Worm (Caenorhabditis elegans) whole organism, midembryonic: ENCODE results near the gene F14D7.14.

ENCODE experiments used
- T22C8.4 ChIP-seq: fragments of 200-800 bp; sonication (Bioruptor generic); IDR thresholded peaks from 2 replicates; pipeline ENCODE4 v1.3.6; 2022; ENCODE audit warnings: missing genetic modification characterization, missing compliant biosample characterization
- cog-1 ChIP-seq: sonication (generic microtip); optimal IDR thresholded peaks from 2 replicates; lab custom pipeline; 2016; ENCODE audit warnings: missing genetic modification characterization, missing compliant biosample characterization
- flt-1 ChIP-seq: fragments of 200-800 bp; sonication (Bioruptor generic); IDR thresholded peaks from 2 replicates; pipeline ENCODE4 v1.3.6; 2022; ENCODE audit warnings: missing genetic modification characterization, missing compliant biosample characterization
- klf-2 ChIP-seq: fragments of 200-800 bp; sonication (Bioruptor generic); conservative IDR thresholded peaks from 2 replicates; pipeline ENCODE4 v1.3.6; 2022; ENCODE audit warnings: missing genetic modification reagents, missing genetic modification characterization, missing compliant biosample characterization
- med-1 ChIP-seq: sonication (generic microtip); optimal IDR thresholded peaks from 2 replicates; lab custom pipeline; 2017; ENCODE audit warnings: missing genetic modification characterization, mild to moderate bottlenecking, missing compliant biosample characterization, antibody characterized with exemption, missing genetic modification reagents; ENCODE audit not compliant: insufficient read depth
- ref-1 ChIP-seq: fragments of 200-800 bp; sonication (Bioruptor generic); conservative IDR thresholded peaks from 2 replicates; pipeline ENCODE4 v1.3.6; 2022; ENCODE audit warnings: missing genetic modification reagents, missing genetic modification characterization, missing compliant biosample characterization
- tab-1 ChIP-seq: fragments of 200-800 bp; sonication (Bioruptor generic); IDR thresholded peaks from 2 replicates; pipeline ENCODE4 v1.3.6; 2022; ENCODE audit warnings: missing genetic modification characterization, missing compliant biosample characterization
- ztf-23 ChIP-seq: fragments of 200-800 bp; sonication (Bioruptor generic); IDR thresholded peaks from 2 replicates; pipeline ENCODE4 v1.3.6; 2022; ENCODE audit warnings: missing genetic modification reagents, missing genetic modification characterization, missing compliant biosample characterization
- ztf-29 ChIP-seq: fragments of 200-800 bp; sonication (Bioruptor generic); IDR thresholded peaks from 2 replicates; pipeline ENCODE4 v1.3.6; 2022; ENCODE audit warnings: missing genetic modification reagents, missing genetic modification characterization, missing compliant biosample characterization

Gene F14D7.14

ce11 chrV:14311115-14311514 lies 1.4 kb downstream of the F14D7.14 start, which contains the start of gene ddn-3:
ddn-3 (minus strand) TSS chrV:14311215.
- TF ChIP-seq ztf-23 (GFP tag; lab: Robert Waterston, UW) (no peak), cog-1 (tag; lab: Kevin White, UChicago) (no peak), T22C8.4 (GFP tag; lab: Robert Waterston, UW) (no peak), tab-1 (GFP tag; lab: Robert Waterston, UW) (no peak), med-1 (GFP tag; lab: Kevin White, UChicago) (no peak)

- TF ChIP-seq med-1 (GFP tag; lab: Kevin White, UChicago) (no peak), cog-1 (tag; lab: Kevin White, UChicago) (no peak), ztf-23 (GFP tag; lab: Robert Waterston, UW) (no peak), ref-1 (no peak), tab-1 (GFP tag; lab: Robert Waterston, UW) (no peak), T22C8.4 (GFP tag; lab: Robert Waterston, UW) (no peak), ztf-29 (GFP tag; lab: Robert Waterston, UW) (no peak), flt-1 (GFP tag; lab: Robert Waterston, UW) (no peak), klf-2 (no peak)
These were observed 3.0 kb downstream of the F14D7.14 start, which contains the start of gene F14D7.8 for ce11 chrV:14312695-14313094. F14D7.8 (minus strand) TSS chrV:14312795.

- TF ChIP-seq T22C8.4 (GFP tag; lab: Robert Waterston, UW) (no peak), cog-1 (tag; lab: Kevin White, UChicago) (no peak), ref-1 (no peak), ztf-23 (GFP tag; lab: Robert Waterston, UW) (no peak), tab-1 (GFP tag; lab: Robert Waterston, UW) (no peak), ztf-29 (GFP tag; lab: Robert Waterston, UW) (no peak), klf-2 (no peak), med-1 (GFP tag; lab: Kevin White, UChicago) (no peak), flt-1 (GFP tag; lab: Robert Waterston, UW) (no peak)
These were observed 4.5 kb downstream of the F14D7.14 start, which contains the start of gene F47B8.1 for ce11 chrV:14314236-14314635. F47B8.1 (minus strand) TSS chrV:14314336.

- TF ChIP-seq T22C8.4 (GFP tag; lab: Robert Waterston, UW) (no peak), ztf-29 (GFP tag; lab: Robert Waterston, UW) (no peak), flt-1 (GFP tag; lab: Robert Waterston, UW) (no peak), cog-1 (tag; lab: Kevin White, UChicago) (no peak), ref-1 (no peak), ztf-23 (GFP tag; lab: Robert Waterston, UW) (no peak), tab-1 (GFP tag; lab: Robert Waterston, UW) (no peak), med-1 (GFP tag; lab: Kevin White, UChicago) (no peak), klf-2 (no peak)
These were observed 6.8 kb downstream of the F14D7.14 start, which contains the start of gene F47B8.2 for ce11 chrV:14316525-14316924. F47B8.2 (minus strand) TSS chrV:14316625.

- TF ChIP-seq tab-1 (GFP tag; lab: Robert Waterston, UW) (no peak), med-1 (GFP tag; lab: Kevin White, UChicago) (no peak), ref-1 (no peak), klf-2 (no peak), flt-1 (GFP tag; lab: Robert Waterston, UW) (no peak), ztf-29 (GFP tag; lab: Robert Waterston, UW) (no peak), T22C8.4 (GFP tag; lab: Robert Waterston, UW) (no peak), ztf-23 (GFP tag; lab: Robert Waterston, UW) (no peak), cog-1 (tag; lab: Kevin White, UChicago) (no peak)
These were observed 7.5 kb downstream of the F14D7.14 start for ce11 chrV:14317204-14317603.

- TF ChIP-seq T22C8.4 (GFP tag; lab: Robert Waterston, UW) (no peak), ztf-23 (GFP tag; lab: Robert Waterston, UW) (no peak), ztf-29 (GFP tag; lab: Robert Waterston, UW) (no peak), cog-1 (tag; lab: Kevin White, UChicago) (no peak), med-1 (GFP tag; lab: Kevin White, UChicago) (no peak)
These were observed 7.9 kb downstream of the F14D7.14 start for ce11 chrV:14317621-14318020.

ce11 chrV:14319101-14319781 lies 9.5 kb downstream of the F14D7.14 start, which contains the start of gene F47B8.13:
F47B8.13 (minus strand) TSS chrV:14319731.
- no peak for TF ChIP-seq klf-2

- no peak for TF ChIP-seq ref-1
- no peak for TF ChIP-seq med-1 (GFP tag; lab: Kevin White, UChicago)
- TF ChIP-seq tab-1 (GFP tag; lab: Robert Waterston, UW): no peak
- no peak for TF ChIP-seq T22C8.4 (GFP tag; lab: Robert Waterston, UW)
- no peak for TF ChIP-seq ztf-23 (GFP tag; lab: Robert Waterston, UW)
- no peak for TF ChIP-seq klf-2
- no peak for TF ChIP-seq cog-1 (tag; lab: Kevin White, UChicago)
- TF ChIP-seq ztf-29 (GFP tag; lab: Robert Waterston, UW): no peak
- TF ChIP-seq flt-1 (GFP tag; lab: Robert Waterston, UW): no peak
These were observed 10.5 kb downstream of the F14D7.14 start, which contains the start of gene F47B8.14 for ce11 chrV:14320246-14320645. F47B8.14 (plus strand) TSS chrV:14320546.

- TF ChIP-seq cog-1 (tag; lab: Kevin White, UChicago) (no peak), ztf-23 (GFP tag; lab: Robert Waterston, UW) (no peak), klf-2 (no peak), flt-1 (GFP tag; lab: Robert Waterston, UW) (no peak), ztf-29 (GFP tag; lab: Robert Waterston, UW) (no peak), med-1 (GFP tag; lab: Kevin White, UChicago) (no peak), tab-1 (GFP tag; lab: Robert Waterston, UW) (no peak), ref-1 (no peak), T22C8.4 (GFP tag; lab: Robert Waterston, UW) (no peak)
These were observed 11.1 kb downstream of the F14D7.14 start for ce11 chrV:14320730-14321319.
